Worm (Caenorhabditis elegans) whole organism, young adult: Measurements from ENCODE around the gene air-1.

Experiments used
- F39B2.1 ChIP-seq: fragments of 200-800 bp; sonication (Bioruptor generic); IDR thresholded peaks from 2 replicates; pipeline ENCODE4 v1.3.6; 2022; ENCODE audit warnings: missing genetic modification reagents, missing genetic modification characterization, missing compliant biosample characterization
- Y53G8AR.9 ChIP-seq: fragments of 200-800 bp; sonication (Bioruptor generic); conservative IDR thresholded peaks from 2 replicates; pipeline ENCODE4 v1.3.6; 2022; ENCODE audit warnings: missing genetic modification reagents, missing genetic modification characterization, missing compliant biosample characterization
- aptf-3 ChIP-seq: fragments of 200-800 bp; sonication (Bioruptor generic); IDR thresholded peaks from 2 replicates; pipeline ENCODE4 v1.3.6; 2022; ENCODE audit warnings: missing genetic modification characterization, missing compliant biosample characterization
- ceh-91 ChIP-seq: fragments of 200-800 bp; sonication (Bioruptor generic); IDR thresholded peaks from 2 replicates; pipeline ENCODE4 v1.3.6; 2022; ENCODE audit warnings: missing genetic modification reagents, missing genetic modification characterization, missing compliant biosample characterization
- egrh-3 ChIP-seq: fragments of 200-800 bp; sonication (Bioruptor generic); IDR thresholded peaks from 2 replicates; pipeline ENCODE4 v1.3.6; 2022; ENCODE audit warnings: missing genetic modification reagents, missing genetic modification characterization, missing compliant biosample characterization
- let-526 ChIP-seq: fragments of 200-800 bp; sonication (Bioruptor generic); IDR thresholded peaks from 2 replicates; pipeline ENCODE4 v1.3.6; 2022; ENCODE audit warnings: missing genetic modification reagents, missing genetic modification characterization, missing compliant biosample characterization
- lir-1 ChIP-seq: fragments of 200-800 bp; sonication (Bioruptor generic); conservative IDR thresholded peaks from 2 replicates; pipeline ENCODE4 v1.3.6; 2022; ENCODE audit warnings: missing genetic modification reagents, missing genetic modification characterization, missing compliant biosample characterization
- nfya-1 ChIP-seq: sonication (generic microtip); optimal IDR thresholded peaks from 2 replicates; lab custom pipeline; 2017; ENCODE audit warnings: antibody characterized with exemption, missing compliant biosample characterization, missing genetic modification characterization, borderline replicate concordance; ENCODE audit not compliant: insufficient read depth
- nhr-80 ChIP-seq: sonication (generic microtip); optimal IDR thresholded peaks from 2 replicates; lab custom pipeline; 2016; ENCODE audit warnings: missing genetic modification characterization, missing compliant biosample characterization
- snpc-4 ChIP-seq, 5 experiments: fragments of 150-350 bp in 1 of 5; sonication (generic microtip) in 4 of 5; optimal IDR thresholded peaks; 2 replicates each; lab custom pipeline; 2014 to 2018; ENCODE audit warnings: missing genetic modification characterization in 5 of 5, missing biosample characterization in 3 of 5, antibody characterized with exemption in 2 of 5, mild to moderate bottlenecking in 2 of 5, missing compliant biosample characterization in 2 of 5, missing genotype in 2 of 5, moderate library complexity in 2 of 5, missing genetic modification reagents in 1 of 5
- tlf-1 ChIP-seq: fragments of 200-800 bp; sonication (Bioruptor generic); optimal IDR thresholded peaks from 2 replicates; lab custom pipeline; 2018; ENCODE audit warnings: mild to moderate bottlenecking, missing genetic modification characterization, missing compliant biosample characterization
- xnd-1 ChIP-seq: sonication (generic microtip); optimal IDR thresholded peaks from 2 replicates; lab custom pipeline; 2016; ENCODE audit warnings: missing genotype, missing genetic modification reagents, missing genetic modification characterization, missing compliant biosample characterization

ce11 chrV:8253946-8254345, 32.7 kb downstream of the air-1 start:
- no peak for TF ChIP-seq egrh-3 (GFP tag; lab: Robert Waterston, UW)
- TF ChIP-seq Y53G8AR.9 (GFP tag; lab: Robert Waterston, UW) = no peak
- TF ChIP-seq aptf-3 (GFP tag; lab: Robert Waterston, UW) = no peak
- no peak for TF ChIP-seq tlf-1 (GFP tag; lab: Kevin White, UChicago)
- no peak for TF ChIP-seq ceh-91 (GFP tag; lab: Robert Waterston, UW)
- TF ChIP-seq nhr-80 = no peak
- no peak for TF ChIP-seq xnd-1
- TF ChIP-seq lir-1 (GFP tag; lab: Robert Waterston, UW) = no peak
- TF ChIP-seq snpc-4 (GFP tag; optimal IDR thresholded peaks at IDR 0.05; lab: Kevin White, UChicago) = no peak
- TF ChIP-seq snpc-4 (tag; optimal IDR thresholded peaks at IDR 0.05; lab: Kevin White, UChicago) = no peak
- no peak for TF ChIP-seq let-526
- no peak for TF ChIP-seq nfya-1
- TF ChIP-seq F39B2.1 = no peak
